Worm (Caenorhabditis elegans): ENCODE results near the gene ZK563.2.

ZK563.2 gene

DNA sequence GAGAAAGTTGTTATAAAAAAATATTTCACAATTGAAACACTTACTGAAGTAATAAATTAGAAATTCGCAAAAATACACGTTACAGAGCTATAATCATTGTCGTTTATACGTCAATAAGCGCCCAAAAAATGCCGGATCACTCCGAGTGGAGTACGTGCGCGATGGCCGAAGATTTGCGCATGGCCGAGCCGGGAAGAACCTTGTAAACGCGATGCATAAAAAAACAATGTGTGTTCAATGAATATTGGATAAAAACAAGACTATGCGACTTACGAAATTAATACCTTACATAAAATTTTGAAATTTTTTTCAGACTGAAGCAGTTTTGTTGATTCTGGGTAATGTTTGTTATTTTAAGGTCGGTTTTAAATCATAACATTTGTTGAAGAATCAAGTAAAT lies 10.4 kb downstream of the ZK563.2 start, which contains the start of gene sorf-1 (continued):
- TF ChIP-seq ztf-1 (GFP tag; conservative IDR thresholded peaks at IDR 0.05) = no peak
- no peak for TF ChIP-seq nhr-10 (tag; optimal IDR thresholded peaks at IDR 0.05)
- TF ChIP-seq nhr-77 (tag; optimal IDR thresholded peaks at IDR 0.05) = no peak
- no peak for TF ChIP-seq aly-2 (tag; optimal IDR thresholded peaks at IDR 0.05)
- TF ChIP-seq lin-11 (tag; optimal IDR thresholded peaks at IDR 0.05) = no peak

DNA sequence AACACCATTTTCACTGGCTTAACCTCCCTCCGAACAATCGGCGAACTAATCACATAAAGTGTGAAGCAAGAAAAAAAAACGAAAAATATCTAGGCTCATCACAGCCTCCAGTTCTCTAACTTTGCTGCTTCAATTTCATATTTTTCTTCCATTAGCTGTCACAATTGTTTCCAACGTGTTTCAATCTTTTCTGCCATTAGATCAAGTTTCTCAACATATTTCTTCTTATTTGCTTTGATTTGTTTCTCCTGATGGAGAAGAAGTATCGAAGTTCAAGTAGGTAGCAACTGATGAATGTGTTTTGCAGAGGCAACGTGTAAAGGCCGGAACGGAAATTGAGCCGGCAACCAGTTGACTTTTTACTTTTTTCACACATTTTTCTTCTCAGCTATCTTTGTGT lies 11.4 kb downstream of the ZK563.2 start, which contains the start of gene ZK563.7:
ZK563.7 (plus strand) TSS at position 301 of the 400 bp plus-strand sequence.
- TF ChIP-seq elt-3 (tag; optimal IDR thresholded peaks at IDR 0.05) = no peak
- TF ChIP-seq nhr-25 (tag; optimal IDR thresholded peaks at IDR 0.05) = no peak
- TF ChIP-seq nhr-10 (tag; optimal IDR thresholded peaks at IDR 0.05) = no peak
- TF ChIP-seq aly-2 (tag; optimal IDR thresholded peaks at IDR 0.05) = no peak
- TF ChIP-seq R02D3.7 (tag; optimal IDR thresholded peaks at IDR 0.05) = no peak
- TF ChIP-seq C34F6.9 (tag; optimal IDR thresholded peaks at IDR 0.05) = no peak
- no peak for TF ChIP-seq nhr-237 (tag; optimal IDR thresholded peaks at IDR 0.05)
- TF ChIP-seq fos-1 (tag; optimal IDR thresholded peaks at IDR 0.05) = no peak
- no peak for TF ChIP-seq snpc-4 (tag; optimal IDR thresholded peaks at IDR 0.05)
- TF ChIP-seq sma-9 (GFP tag; optimal IDR thresholded peaks at IDR 0.05) = no peak
- TF ChIP-seq sma-9 (tag; optimal IDR thresholded peaks at IDR 0.05) = no peak
- TF ChIP-seq ztf-1 (GFP tag; conservative IDR thresholded peaks at IDR 0.05) = no peak
- no peak for TF ChIP-seq ama-1 (optimal IDR thresholded peaks at IDR 0.05)
- no peak for TF ChIP-seq crh-2 (tag; optimal IDR thresholded peaks at IDR 0.05)
- TF ChIP-seq gmeb-1 (tag; optimal IDR thresholded peaks at IDR 0.05) = no peak
- TF ChIP-seq ztf-4 (tag; optimal IDR thresholded peaks at IDR 0.05) = no peak
- TF ChIP-seq lsy-2 (tag; optimal IDR thresholded peaks at IDR 0.05) = no peak
- no peak for TF ChIP-seq peb-1 (tag; optimal IDR thresholded peaks at IDR 0.05)
- TF ChIP-seq lin-11 (tag; optimal IDR thresholded peaks at IDR 0.05) = no peak
- no peak for TF ChIP-seq egl-27 (tag; optimal IDR thresholded peaks at IDR 0.05)

DNA sequence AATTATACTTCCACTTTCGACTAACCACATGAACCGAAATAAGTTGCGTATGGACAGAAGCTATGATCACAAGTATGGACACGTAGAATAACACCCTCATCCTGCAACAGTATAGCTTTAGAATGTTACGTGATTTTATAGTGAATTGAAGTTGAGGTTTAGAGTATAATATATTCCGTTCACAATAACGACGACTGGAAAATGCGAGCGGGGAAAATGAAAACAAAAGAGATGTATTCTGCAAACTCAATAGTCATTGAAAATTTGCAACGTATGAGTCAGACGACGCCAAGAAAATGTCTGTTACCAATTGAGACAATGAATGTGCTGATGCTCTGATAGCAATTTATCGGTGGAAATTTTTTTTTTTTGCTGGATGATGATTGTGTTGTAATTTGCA lies 16.6 kb downstream of the ZK563.2 start, which contains the start of gene acp-1:
acp-1 (minus strand) TSS at position 101 of the 400 bp plus-strand sequence.
- TF ChIP-seq ztf-11 (tag; optimal IDR thresholded peaks at IDR 0.05) (no peak), sma-9 (GFP tag; optimal IDR thresholded peaks at IDR 0.05) (no peak), sma-9 (tag; optimal IDR thresholded peaks at IDR 0.05) (no peak), elt-3 (tag; optimal IDR thresholded peaks at IDR 0.05) (no peak), nhr-77 (tag; optimal IDR thresholded peaks at IDR 0.05) (no peak), lin-39 (tag; optimal IDR thresholded peaks at IDR 0.05) (no peak), elt-1 (tag; optimal IDR thresholded peaks at IDR 0.05) (no peak), nhr-10 (tag; optimal IDR thresholded peaks at IDR 0.05) (no peak), unc-39 (tag; optimal IDR thresholded peaks at IDR 0.05) (no peak), ztf-4 (tag; optimal IDR thresholded peaks at IDR 0.05) (no peak), nhr-6 (tag; optimal IDR thresholded peaks at IDR 0.05) (no peak), sem-4 (tag; optimal IDR thresholded peaks at IDR 0.05) (no peak), nhr-129 (tag; optimal IDR thresholded peaks at IDR 0.05) (no peak), dmd-4 (tag; optimal IDR thresholded peaks at IDR 0.05) (no peak), nhr-237 (tag; optimal IDR thresholded peaks at IDR 0.05) (no peak), fos-1 (tag; optimal IDR thresholded peaks at IDR 0.05) (no peak), nhr-11 (tag; optimal IDR thresholded peaks at IDR 0.05) (no peak), sma-3 (GFP tag; optimal IDR thresholded peaks at IDR 0.05) (no peak), mab-5 (tag; optimal IDR thresholded peaks at IDR 0.05) (no peak)

- TF ChIP-seq peb-1 (tag; optimal IDR thresholded peaks at IDR 0.05) = no peak
- TF ChIP-seq alr-1 (tag; optimal IDR thresholded peaks at IDR 0.05) = no peak
- no peak for TF ChIP-seq nhr-77 (tag; optimal IDR thresholded peaks at IDR 0.05)
- TF ChIP-seq unc-55 (GFP tag; optimal IDR thresholded peaks at IDR 0.05) = no peak
- TF ChIP-seq ama-1 (optimal IDR thresholded peaks at IDR 0.05) = no peak
- no peak for TF ChIP-seq elt-3 (tag; optimal IDR thresholded peaks at IDR 0.05)
- no peak for TF ChIP-seq sma-9 (GFP tag; optimal IDR thresholded peaks at IDR 0.05)
- TF ChIP-seq sma-9 (tag; optimal IDR thresholded peaks at IDR 0.05) = no peak
- no peak for TF ChIP-seq ZK546.5 (tag; optimal IDR thresholded peaks at IDR 0.05)
- no peak for TF ChIP-seq nhr-10 (tag; optimal IDR thresholded peaks at IDR 0.05)
- TF ChIP-seq aly-2 (tag; optimal IDR thresholded peaks at IDR 0.05) = no peak
- TF ChIP-seq nhr-6 (tag; optimal IDR thresholded peaks at IDR 0.05) = no peak
- TF ChIP-seq egl-27 (tag; optimal IDR thresholded peaks at IDR 0.05) = no peak
- TF ChIP-seq C34F6.9 (tag; optimal IDR thresholded peaks at IDR 0.05) = no peak
- TF ChIP-seq mbf-1 (tag; optimal IDR thresholded peaks at IDR 0.05) = no peak
- TF ChIP-seq sem-4 (tag; optimal IDR thresholded peaks at IDR 0.05) = no peak
- no peak for TF ChIP-seq lsy-2 (tag; optimal IDR thresholded peaks at IDR 0.05)
- TF ChIP-seq unc-62 (GFP tag; optimal IDR thresholded peaks at IDR 0.05) = no peak
- no peak for TF ChIP-seq snpc-4 (tag; optimal IDR thresholded peaks at IDR 0.05)
- no peak for TF ChIP-seq ztf-4 (tag; optimal IDR thresholded peaks at IDR 0.05)
Observed at ce11 chrX:3393562-3393961, 24.8 kb downstream of the ZK563.2 start, which contains the start of gene slcf-2. Gene slcf-2, plus strand, starts transcription at chrX:3393862.

All from whole organism, L2 larva.